Worm (Caenorhabditis elegans): Measurements from ENCODE around the gene T28D6.7.

T28D6.7 gene

DNA sequence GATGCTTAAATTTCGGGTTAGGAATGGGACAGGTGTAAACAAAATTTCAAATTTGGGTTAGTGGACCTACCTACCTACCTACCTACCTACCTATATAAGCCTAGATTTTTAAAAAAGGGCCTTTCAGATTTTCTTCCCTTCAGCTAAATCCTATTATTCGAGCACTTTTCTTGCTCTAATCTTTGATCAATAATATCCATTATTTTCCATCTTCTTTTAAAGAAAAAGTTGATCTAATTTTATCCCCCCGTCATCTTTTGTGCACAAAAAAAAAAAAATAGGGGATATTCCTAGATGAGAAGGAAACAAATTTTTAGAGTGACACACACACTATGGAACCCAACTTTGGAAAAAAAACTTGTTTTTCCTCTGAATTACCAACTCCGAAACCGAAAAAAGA is 44.5 kb upstream of the T28D6.7 start:
- TF ChIP-seq R02D3.7 (tag; optimal IDR thresholded peaks at IDR 0.05) (no peak), aha-1 (tag) (peak; percentile 13), fkh-10 (GFP tag; optimal IDR thresholded peaks at IDR 0.05) (peak; percentile 60), tag-97 (GFP tag; IDR thresholded peaks at IDR 0.05) (no peak), daf-16 (GFP tag; optimal IDR thresholded peaks at IDR 0.05) (no peak), daf-16 (tag; optimal IDR thresholded peaks at IDR 0.05) (no peak), ces-1 (GFP tag; optimal IDR thresholded peaks at IDR 0.05) (peak; percentile 53), sdz-12 (GFP tag; optimal IDR thresholded peaks at IDR 0.05) (no peak)

DNA sequence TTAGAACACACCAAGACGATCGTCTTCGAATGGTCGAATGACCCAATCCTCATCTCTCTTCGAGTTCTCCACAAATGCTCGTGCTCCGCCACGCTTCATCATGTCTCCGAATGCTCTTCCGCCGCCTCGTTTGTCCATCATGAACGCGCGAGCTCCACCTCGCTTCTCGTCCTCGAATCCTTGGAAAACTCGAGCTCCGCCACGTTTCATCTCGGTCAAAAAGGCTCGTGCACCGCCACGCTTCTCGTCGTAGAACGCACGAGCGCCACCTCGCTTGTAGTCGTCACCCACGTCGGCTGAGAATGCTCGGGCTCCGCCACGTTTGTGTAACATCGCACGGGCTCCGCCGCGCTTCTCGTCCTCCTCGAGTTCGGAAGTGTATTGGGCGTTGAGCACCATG is 43.1 kb upstream of the T28D6.7 start:
- 0 out of 2 replicates have a peak, but pooled peaks have one; percentile 27 for TF ChIP-seq egl-43 (GFP tag; IDR thresholded peaks at IDR 0.05)
- no peak for TF ChIP-seq daf-16 (GFP tag; optimal IDR thresholded peaks at IDR 0.05)
- TF ChIP-seq daf-16 (tag; optimal IDR thresholded peaks at IDR 0.05) = no peak
- TF ChIP-seq ZK337.2 (GFP tag; IDR thresholded peaks at IDR 0.05) = 0 out of 2 replicates have a peak, but pooled peaks have one; percentile 3
- peak; percentile 88 for TF ChIP-seq set-16 (GFP tag; IDR thresholded peaks at IDR 0.05)
- TF ChIP-seq ceh-20 (GFP tag; IDR thresholded peaks at IDR 0.05) = 0 out of 2 replicates have a peak, but pooled peaks have one; percentile 12
- TF ChIP-seq hmg-1.1 (GFP tag; IDR thresholded peaks at IDR 0.05) = 0 out of 2 replicates have a peak, but pooled peaks have one; percentile 10
- no peak for TF ChIP-seq aha-1 (tag)
- 0 out of 2 replicates have a peak, but pooled peaks have one; percentile 9 for TF ChIP-seq lim-7 (GFP tag; IDR thresholded peaks at IDR 0.05)
- 0 out of 2 replicates have a peak, but pooled peaks have one; percentile 26 for TF ChIP-seq D1046.2 (GFP tag; IDR thresholded peaks at IDR 0.05)

DNA sequence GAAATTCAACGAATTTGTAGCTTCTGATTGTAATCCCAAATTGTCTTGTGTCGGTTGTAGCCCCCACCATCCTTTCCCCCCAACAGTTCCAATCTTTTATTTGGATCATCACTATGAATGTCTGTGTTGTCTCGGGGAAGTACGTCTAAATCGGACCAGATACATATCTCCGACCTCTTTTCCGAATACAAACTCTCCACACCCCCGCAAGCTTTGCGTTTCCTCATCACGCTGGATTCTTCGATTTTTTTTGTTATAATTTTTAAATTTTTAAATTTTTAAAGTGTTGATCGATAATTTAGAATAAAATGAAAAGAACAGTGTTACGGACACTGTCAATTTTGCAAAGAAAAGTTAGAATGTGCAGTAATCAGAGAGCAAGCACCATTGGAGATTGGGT is 35.6 kb upstream of the T28D6.7 start, which contains the start of gene subs-4:
subs-4 (plus strand) TSS at position 301 of the 400 bp plus-strand sequence.
- TF ChIP-seq unc-62 (GFP tag; optimal IDR thresholded peaks at IDR 0.05 in 1 of 2) = peak in 1 of 2 experiments; percentile 4
- no peak for TF ChIP-seq unc-62 (tag; optimal IDR thresholded peaks at IDR 0.05)
- TF ChIP-seq mes-2 (tag; optimal IDR thresholded peaks at IDR 0.05; ENCODE audit: poor library complexity, severe bottlenecking) = no peak

DNA sequence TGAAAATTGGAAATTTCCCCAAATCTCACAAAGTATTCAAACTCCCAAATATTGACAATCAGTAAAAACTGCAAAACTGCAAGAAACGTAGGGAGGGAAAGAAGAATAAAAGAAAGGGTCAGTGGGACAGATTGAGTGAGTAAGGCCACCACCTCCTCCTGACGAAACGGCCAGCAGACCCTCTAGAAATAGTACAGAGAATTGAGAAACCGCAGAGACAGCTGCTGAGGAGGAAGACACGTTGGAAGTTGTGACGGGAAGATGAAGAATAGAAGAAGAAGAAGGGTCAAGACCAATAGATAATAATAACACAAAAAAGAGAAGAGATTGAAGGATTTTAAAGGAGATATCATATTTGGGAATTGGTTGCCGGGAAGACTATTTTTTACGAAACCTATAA is 34.3 kb upstream of the T28D6.7 start:
- TF ChIP-seq nhr-25 (tag; optimal IDR thresholded peaks at IDR 0.05; ENCODE audit: borderline replicate concordance, insufficient read depth) (no peak), lin-1 (GFP tag; IDR thresholded peaks at IDR 0.05) (no peak), ztf-11 (tag; optimal IDR thresholded peaks at IDR 0.05) (no peak), hmg-1.1 (GFP tag; IDR thresholded peaks at IDR 0.05) (0 out of 2 replicates have a peak, but pooled peaks have one; percentile 8), lsy-2 (tag; optimal IDR thresholded peaks at IDR 0.05) (peak in 1 of 2 experiments; percentile 23), hlh-30 (tag; optimal IDR thresholded peaks at IDR 0.05; ENCODE audit: insufficient read depth) (peak; percentile 33), mxl-3 (GFP tag; optimal IDR thresholded peaks at IDR 0.05) (peak; percentile 88), attf-4 (tag; optimal IDR thresholded peaks at IDR 0.05) (no peak), zag-1 (tag; optimal IDR thresholded peaks at IDR 0.05) (no peak), hlh-11 (tag; optimal IDR thresholded peaks at IDR 0.05) (peak; percentile 58), mdt-29 (GFP tag; IDR thresholded peaks at IDR 0.05) (no peak), nhr-11 (tag; optimal IDR thresholded peaks at IDR 0.05) (no peak), dmd-8 (GFP tag; IDR thresholded peaks at IDR 0.05) (no peak), mes-2 (tag; optimal IDR thresholded peaks at IDR 0.05; ENCODE audit: poor library complexity, severe bottlenecking) (peak; percentile 27), mep-1 (tag; optimal IDR thresholded peaks at IDR 0.05) (peak; percentile 28), madf-9 (GFP tag; conservative IDR thresholded peaks at IDR 0.05) (no peak), fkh-10 (GFP tag; optimal IDR thresholded peaks at IDR 0.05) (peak; percentile 31), dmd-6 (GFP tag; IDR thresholded peaks at IDR 0.05) (no peak), rbr-2 (tag; optimal IDR thresholded peaks at IDR 0.05) (no peak), skn-1 (tag; optimal IDR thresholded peaks at IDR 0.05) (no peak), nhr-28 (tag; optimal IDR thresholded peaks at IDR 0.05) (peak; percentile 21), spr-3 (GFP tag; optimal IDR thresholded peaks at IDR 0.05) (no peak), F10B5.3 (tag; optimal IDR thresholded peaks at IDR 0.05) (no peak), nhr-10 (tag; optimal IDR thresholded peaks at IDR 0.05) (no peak), ceh-28 (tag; optimal IDR thresholded peaks at IDR 0.05) (no peak), Y48G9A.11 (GFP tag; IDR thresholded peaks at IDR 0.05) (no peak), ZK337.2 (GFP tag; IDR thresholded peaks at IDR 0.05) (no peak), spr-1 (tag; optimal IDR thresholded peaks at IDR 0.05) (no peak), nhr-42 (GFP tag; IDR thresholded peaks at IDR 0.05) (no peak)
